Worm (Caenorhabditis elegans): ENCODE data around the gene elmd-1.

DNA sequence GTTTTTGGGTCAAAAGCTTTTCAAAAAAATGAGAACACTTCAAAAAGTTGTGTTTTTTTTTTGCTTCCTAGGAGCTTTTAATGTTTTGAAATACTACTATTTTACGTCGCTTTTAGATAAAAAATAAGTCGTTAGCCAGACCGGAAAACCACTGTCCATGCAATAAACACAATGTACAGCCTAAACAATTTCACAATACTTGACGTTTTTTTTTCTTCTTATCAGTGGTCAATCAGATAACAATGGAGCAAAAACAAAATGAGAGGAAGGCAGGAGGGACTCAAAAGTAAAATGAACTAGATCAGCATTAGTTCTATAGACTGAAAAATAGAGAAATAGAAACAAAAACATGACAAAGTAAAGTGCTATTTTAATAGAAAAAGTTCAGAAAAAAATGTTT is 18.9 kb upstream of the elmd-1 start:
- TF ChIP-seq pqm-1 (tag; optimal IDR thresholded peaks at IDR 0.05) (no peak), gmeb-2 (tag; optimal IDR thresholded peaks at IDR 0.05) (no peak), tbx-2 (tag; optimal IDR thresholded peaks at IDR 0.05) (no peak), ceh-18 (tag; optimal IDR thresholded peaks at IDR 0.05) (no peak), unc-86 (tag; optimal IDR thresholded peaks at IDR 0.05) (no peak), syd-9 (tag; optimal IDR thresholded peaks at IDR 0.05) (no peak), unc-42 (tag; optimal IDR thresholded peaks at IDR 0.05) (no peak), fkh-6 (tag; optimal IDR thresholded peaks at IDR 0.05) (no peak), ceh-9 (tag; optimal IDR thresholded peaks at IDR 0.05) (no peak), unc-3 (GFP tag; conservative IDR thresholded peaks at IDR 0.05) (no peak), unc-3 (tag; optimal IDR thresholded peaks at IDR 0.05) (no peak), K09A11.1 (tag; optimal IDR thresholded peaks at IDR 0.05; ENCODE audit: insufficient read depth) (no peak), tbx-7 (tag; optimal IDR thresholded peaks at IDR 0.05) (no peak), pros-1 (tag; optimal IDR thresholded peaks at IDR 0.05) (no peak)

Data from whole organism, late embryonic.